Fruit fly (Drosophila melanogaster) whole organism, adult: ENCODE data around the gene CG12171.

Source experiments
- CG1620 ChIP-seq: fragments of 200-800 bp; sonication (Bioruptor generic); optimal IDR thresholded peaks from 2 replicates; lab custom pipeline; 2016; ENCODE audit warnings: missing biosample characterization, missing genetic modification characterization
- CG33017 ChIP-seq: fragments of 200-800 bp; sonication (Bioruptor generic); optimal IDR thresholded peaks from 2 replicates; lab custom pipeline; 2018; ENCODE audit warnings: missing biosample characterization, mild to moderate bottlenecking, missing genetic modification characterization, moderate library complexity
- CG5204 ChIP-seq: fragments of 200-800 bp; sonication (Bioruptor generic); optimal IDR thresholded peaks from 2 replicates; lab custom pipeline; 2016; ENCODE audit warnings: missing biosample characterization, missing genetic modification characterization
- Clk ChIP-seq: fragments of 200-800 bp; sonication (Bioruptor generic); optimal IDR thresholded peaks from 2 replicates; lab custom pipeline; 2017; ENCODE audit warnings: missing biosample characterization, missing genetic modification characterization
- Hr96 ChIP-seq: fragments of 200-800 bp; sonication (Bioruptor generic); optimal IDR thresholded peaks from 2 replicates; lab custom pipeline; 2016; ENCODE audit warnings: missing biosample characterization, missing genetic modification characterization
- Mnt ChIP-seq: fragments of 200-800 bp; sonication (Bioruptor generic); optimal IDR thresholded peaks from 2 replicates; lab custom pipeline; 2016; ENCODE audit warnings: missing biosample characterization, mild to moderate bottlenecking, missing genetic modification characterization
- bab1 ChIP-seq: fragments of 200-800 bp; sonication (Bioruptor generic); optimal IDR thresholded peaks from 3 replicates; lab custom pipeline; 2019; ENCODE audit warnings: missing biosample characterization, mild to moderate bottlenecking, missing genetic modification characterization, moderate library complexity
- cic ChIP-seq: fragments of 200-800 bp; sonication (Bioruptor generic); optimal IDR thresholded peaks from 2 replicates; lab custom pipeline; 2017; ENCODE audit warnings: missing biosample characterization, mild to moderate bottlenecking, missing genetic modification characterization, moderate library complexity
- pad ChIP-seq: fragments of 200-800 bp; sonication (Bioruptor generic); optimal IDR thresholded peaks from 3 replicates; lab custom pipeline; 2017; ENCODE audit warnings: missing biosample characterization, missing genetic modification characterization, mild to moderate bottlenecking, moderate library complexity, missing genetic modification reagents

DNA sequence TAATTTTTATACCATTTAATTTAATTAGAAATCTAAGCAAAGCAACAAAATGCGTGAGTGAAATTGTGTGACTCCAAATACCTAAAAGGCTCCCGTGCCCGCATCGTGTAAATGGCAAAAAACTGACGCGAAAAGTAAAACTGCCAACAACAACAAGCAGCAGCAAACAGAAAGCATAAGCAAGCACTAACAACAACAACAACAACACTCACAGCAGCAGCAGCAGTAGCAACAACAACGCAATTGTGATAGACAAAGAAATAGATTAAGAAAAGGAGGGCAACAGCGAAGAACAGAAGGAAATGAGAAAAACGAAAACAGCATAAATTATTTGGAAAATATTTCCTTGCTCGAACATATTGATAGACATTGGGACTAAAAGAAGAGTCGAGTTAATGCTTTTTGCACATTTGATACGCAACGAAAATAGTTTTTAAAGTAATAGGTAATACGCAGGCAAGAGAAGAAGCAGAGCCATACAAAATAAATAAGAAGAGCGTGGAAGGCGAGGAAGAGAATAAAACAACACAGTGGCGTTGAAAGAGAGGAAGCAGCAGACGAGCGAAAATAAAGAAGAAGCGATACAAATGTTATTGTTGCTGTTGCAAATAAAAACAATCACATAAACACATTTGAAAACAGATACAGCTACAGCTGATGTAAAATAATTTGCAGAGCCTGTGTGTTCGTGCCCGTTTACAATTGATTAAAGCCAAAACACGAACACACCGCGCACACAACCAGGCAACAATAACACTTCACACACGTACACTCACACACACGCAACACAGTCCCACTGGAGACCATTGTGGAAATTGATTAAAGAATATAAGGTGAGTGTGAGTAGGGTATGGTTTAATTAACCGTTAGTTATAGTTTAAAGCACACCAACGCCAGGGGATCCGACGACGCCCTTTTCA, 36.6 kb downstream of the CG12171 start:
- TF ChIP-seq CG1620 (GFP tag; lab: Kevin White, UChicago) (no peak), Mnt (GFP tag; lab: Kevin White, UChicago) (no peak), CG33017 (tag; lab: Kevin White, UChicago) (no peak), CG5204 (GFP tag; lab: Kevin White, UChicago) (no peak), pad (peak; percentile 87), Hr96 (GFP tag; lab: Kevin White, UChicago) (no peak), Clk (GFP tag; lab: Kevin White, UChicago) (no peak), cic (GFP tag; lab: Kevin White, UChicago) (peak; percentile 76), bab1 (GFP tag; lab: Kevin White, UChicago) (no peak)
